Worm (Caenorhabditis elegans) whole organism, late embryonic: ENCODE data around the gene nas-13.
A peak's percentile ranks its signal among the peaks of the same experiment; 100 is the strongest.

Experiments used
- C08G9.2 ChIP-seq: sonication (generic microtip); optimal IDR thresholded peaks from 2 replicates; lab custom pipeline; 2016; ENCODE audit warnings: mild to moderate bottlenecking, missing genetic modification characterization, moderate library complexity, missing compliant biosample characterization
- C38D4.7 ChIP-seq: fragments of 200-800 bp; sonication (Bioruptor generic); optimal IDR thresholded peaks from 2 replicates; lab custom pipeline; 2018; ENCODE audit warnings: mild to moderate bottlenecking, missing genetic modification characterization, moderate library complexity, missing compliant biosample characterization
- F13H6.1 ChIP-seq: sonication (generic microtip); optimal IDR thresholded peaks from 2 replicates; lab custom pipeline; 2016; ENCODE audit warnings: missing genetic modification characterization, missing compliant biosample characterization
- K02D7.2 ChIP-seq: sonication (generic microtip); optimal IDR thresholded peaks from 2 replicates; lab custom pipeline; 2017; ENCODE audit warnings: mild to moderate bottlenecking, missing genetic modification characterization, missing compliant biosample characterization
- K09A11.1 ChIP-seq: sonication (generic microtip); optimal IDR thresholded peaks from 2 replicates; lab custom pipeline; 2017; ENCODE audit warnings: antibody characterized with exemption, mild to moderate bottlenecking, missing genetic modification characterization, missing compliant biosample characterization; ENCODE audit not compliant: insufficient read depth
- Y22D7AL.16 ChIP-seq: sonication (generic microtip); optimal IDR thresholded peaks from 2 replicates; lab custom pipeline; 2016; ENCODE audit warnings: missing genetic modification characterization, missing compliant biosample characterization
- ahr-1 ChIP-seq: sonication (generic microtip); optimal IDR thresholded peaks from 2 replicates; lab custom pipeline; 2016; ENCODE audit warnings: missing genetic modification characterization, missing compliant biosample characterization
- ama-1 ChIP-seq: fragments of 150-350 bp; optimal IDR thresholded peaks from 2 replicates; lab custom pipeline; 2014
- ceh-14 ChIP-seq: sonication (generic microtip); optimal IDR thresholded peaks from 2 replicates; lab custom pipeline; 2016; ENCODE audit warnings: missing genotype, missing genetic modification characterization, missing compliant biosample characterization
- ceh-19 ChIP-seq: fragments of 200-800 bp; sonication (Bioruptor generic); optimal IDR thresholded peaks from 2 replicates; lab custom pipeline; 2018; ENCODE audit warnings: mild to moderate bottlenecking, missing genetic modification characterization, missing compliant biosample characterization
- ceh-34 ChIP-seq: sonication (generic microtip); optimal IDR thresholded peaks from 2 replicates; lab custom pipeline; 2016; ENCODE audit warnings: mild to moderate bottlenecking, missing genetic modification characterization, missing compliant biosample characterization
- ceh-48 ChIP-seq: sonication (generic microtip); optimal IDR thresholded peaks from 2 replicates; lab custom pipeline; 2016; ENCODE audit warnings: missing genetic modification characterization, inconsistent platforms, missing compliant biosample characterization
- ceh-6 ChIP-seq: fragments of 200-800 bp; sonication (Bioruptor generic); optimal IDR thresholded peaks from 2 replicates; lab custom pipeline; 2018; ENCODE audit warnings: mild to moderate bottlenecking, missing genetic modification characterization, missing compliant biosample characterization
- ceh-9 ChIP-seq: sonication (generic microtip); optimal IDR thresholded peaks from 2 replicates; lab custom pipeline; 2016; ENCODE audit warnings: mild to moderate bottlenecking, missing genetic modification characterization, inconsistent platforms, missing compliant biosample characterization
- che-1 ChIP-seq: sonication (generic microtip); optimal IDR thresholded peaks from 2 replicates; lab custom pipeline; 2016; ENCODE audit warnings: mild to moderate bottlenecking, missing genetic modification characterization, missing compliant biosample characterization
- dve-1 ChIP-seq: sonication (generic microtip); optimal IDR thresholded peaks from 2 replicates; lab custom pipeline; 2017; ENCODE audit warnings: antibody characterized with exemption, mild to moderate bottlenecking, missing genetic modification characterization, missing compliant biosample characterization
- elt-4 ChIP-seq: sonication (generic microtip); optimal IDR thresholded peaks from 2 replicates; lab custom pipeline; 2016; ENCODE audit warnings: missing genetic modification characterization, missing compliant biosample characterization
- eyg-1 ChIP-seq: sonication (generic microtip); optimal IDR thresholded peaks from 2 replicates; lab custom pipeline; 2016; ENCODE audit warnings: missing genotype, missing genetic modification characterization, missing compliant biosample characterization
- fax-1 ChIP-seq: sonication (generic microtip); optimal IDR thresholded peaks from 2 replicates; lab custom pipeline; 2016; ENCODE audit warnings: missing genotype, missing genetic modification characterization, missing compliant biosample characterization
- fkh-6 ChIP-seq: sonication (generic microtip); optimal IDR thresholded peaks from 2 replicates; lab custom pipeline; 2016; ENCODE audit warnings: missing genetic modification characterization, missing compliant biosample characterization
- gmeb-2 ChIP-seq: sonication (generic microtip); optimal IDR thresholded peaks from 2 replicates; lab custom pipeline; 2016; ENCODE audit warnings: missing genetic modification characterization, inconsistent platforms, missing compliant biosample characterization
- hlh-13 ChIP-seq: fragments of 200-800 bp; sonication (Bioruptor generic); optimal IDR thresholded peaks from 2 replicates; lab custom pipeline; 2018; ENCODE audit warnings: mild to moderate bottlenecking, missing genetic modification characterization, missing compliant biosample characterization
- hlh-15 ChIP-seq: sonication (generic microtip); optimal IDR thresholded peaks from 2 replicates; lab custom pipeline; 2016; ENCODE audit warnings: missing genetic modification characterization, missing compliant biosample characterization
- hlh-30 ChIP-seq: sonication (generic microtip); optimal IDR thresholded peaks from 2 replicates; lab custom pipeline; 2017; ENCODE audit warnings: antibody characterized with exemption, missing genetic modification characterization, missing compliant biosample characterization; ENCODE audit not compliant: insufficient read depth
- hlh-6 ChIP-seq: sonication (generic microtip); optimal IDR thresholded peaks from 2 replicates; lab custom pipeline; 2016; ENCODE audit warnings: missing genotype, missing genetic modification characterization, missing compliant biosample characterization
- hlh-8 ChIP-seq: sonication (generic microtip); optimal IDR thresholded peaks from 2 replicates; lab custom pipeline; 2016; ENCODE audit warnings: missing genotype, missing genetic modification characterization, missing compliant biosample characterization
- lim-6 ChIP-seq: sonication (generic microtip); optimal IDR thresholded peaks from 2 replicates; lab custom pipeline; 2016; ENCODE audit warnings: missing genetic modification characterization, missing compliant biosample characterization
- nfya-1 ChIP-seq: sonication (generic microtip); optimal IDR thresholded peaks from 2 replicates; lab custom pipeline; 2017; ENCODE audit warnings: missing genetic modification characterization, mild to moderate bottlenecking, missing compliant biosample characterization, antibody characterized with exemption, moderate library complexity
- nhr-11 ChIP-seq: fragments of 150-350 bp; optimal IDR thresholded peaks from 2 replicates; lab custom pipeline; 2014; ENCODE audit warnings: missing biosample characterization, missing genetic modification characterization
- nhr-232 ChIP-seq: sonication (generic microtip); optimal IDR thresholded peaks from 2 replicates; lab custom pipeline; 2016; ENCODE audit warnings: missing genetic modification characterization, missing compliant biosample characterization
- odd-2 ChIP-seq: sonication (generic microtip); optimal IDR thresholded peaks from 2 replicates; lab custom pipeline; 2017; ENCODE audit warnings: antibody characterized with exemption, mild to moderate bottlenecking, missing genetic modification characterization, missing compliant biosample characterization
- pag-3 ChIP-seq: sonication (generic microtip); optimal IDR thresholded peaks from 2 replicates; lab custom pipeline; 2016; ENCODE audit warnings: missing compliant biosample characterization, missing genetic modification characterization, borderline replicate concordance
- pat-9 ChIP-seq: fragments of 200-800 bp; sonication (Bioruptor generic); optimal IDR thresholded peaks from 2 replicates; lab custom pipeline; 2018; ENCODE audit warnings: mild to moderate bottlenecking, missing genetic modification characterization, moderate library complexity, missing compliant biosample characterization
- pqm-1 ChIP-seq: sonication (generic microtip); optimal IDR thresholded peaks from 2 replicates; lab custom pipeline; 2016; ENCODE audit warnings: missing genetic modification characterization, missing compliant biosample characterization
- pros-1 ChIP-seq: fragments of 150-350 bp; optimal IDR thresholded peaks from 2 replicates; lab custom pipeline; 2014; ENCODE audit warnings: missing biosample characterization, missing genetic modification reagents, missing genetic modification characterization
- ref-2 ChIP-seq: sonication (generic microtip); optimal IDR thresholded peaks from 2 replicates; lab custom pipeline; 2016; ENCODE audit warnings: missing genetic modification characterization, missing compliant biosample characterization
- rnt-1 ChIP-seq: sonication (generic microtip); optimal IDR thresholded peaks from 2 replicates; lab custom pipeline; 2016; ENCODE audit warnings: missing genetic modification characterization, missing compliant biosample characterization
- sox-2 ChIP-seq: fragments of 200-800 bp; sonication (Bioruptor generic); IDR thresholded peaks from 2 replicates; pipeline ENCODE4 v1.3.6; 2022; ENCODE audit warnings: missing genetic modification reagents, missing genetic modification characterization, missing compliant biosample characterization
- sox-4 ChIP-seq: sonication (generic microtip); optimal IDR thresholded peaks from 2 replicates; lab custom pipeline; 2017; ENCODE audit warnings: mild to moderate bottlenecking, missing genetic modification characterization, inconsistent platforms, missing compliant biosample characterization
- syd-9 ChIP-seq: sonication (generic microtip); optimal IDR thresholded peaks from 2 replicates; lab custom pipeline; 2016; ENCODE audit warnings: mild to moderate bottlenecking, missing genetic modification characterization, moderate library complexity, missing compliant biosample characterization
- tbx-2 ChIP-seq: sonication (generic microtip); optimal IDR thresholded peaks from 2 replicates; lab custom pipeline; 2016; ENCODE audit warnings: missing genetic modification characterization, missing compliant biosample characterization
- tbx-7 ChIP-seq: sonication (generic microtip); optimal IDR thresholded peaks from 2 replicates; lab custom pipeline; 2016; ENCODE audit warnings: missing genotype, missing genetic modification characterization, missing compliant biosample characterization
- ttx-3 ChIP-seq: sonication (generic microtip); optimal IDR thresholded peaks from 2 replicates; lab custom pipeline; 2016; ENCODE audit warnings: missing genetic modification reagents, missing genetic modification characterization, missing compliant biosample characterization
- ztf-16 ChIP-seq: sonication (generic microtip); optimal IDR thresholded peaks from 2 replicates; lab custom pipeline; 2017; ENCODE audit warnings: missing genetic modification characterization, missing compliant biosample characterization

The nas-13 gene

ce11 chrX:15427931-15428330, at the start of gene nas-13:
nas-13 (minus strand) TSS chrX:15428253.
- TF ChIP-seq nhr-11 (tag; lab: Kevin White, UChicago) = no peak
- TF ChIP-seq hlh-6 (tag; lab: Kevin White, UChicago) = no peak
- no peak for TF ChIP-seq C08G9.2 (tag; lab: Kevin White, UChicago)
- no peak for TF ChIP-seq sox-2 (GFP tag; lab: Robert Waterston, UW)
- TF ChIP-seq Y22D7AL.16 (tag; lab: Kevin White, UChicago) = no peak
- no peak for TF ChIP-seq ceh-14 (tag; lab: Kevin White, UChicago)
- no peak for TF ChIP-seq ztf-16 (tag; lab: Kevin White, UChicago)
- no peak for TF ChIP-seq ref-2 (tag; lab: Kevin White, UChicago)
- no peak for TF ChIP-seq fax-1
- TF ChIP-seq ahr-1 (tag; lab: Kevin White, UChicago) = no peak
- TF ChIP-seq pat-9 (tag; lab: Kevin White, UChicago) = no peak
- no peak for TF ChIP-seq ceh-9 (tag; lab: Kevin White, UChicago)
- TF ChIP-seq odd-2 (tag; lab: Kevin White, UChicago) = no peak

ce11 chrX:15477309-15477708, 49.3 kb upstream of the nas-13 start, which contains the start of gene exc-1:
exc-1 (minus strand) TSS chrX:15477409.
- TF ChIP-seq ceh-48 (tag; lab: Kevin White, UChicago) (no peak), ceh-34 (no peak), tbx-7 (no peak), dve-1 (tag; lab: Kevin White, UChicago) (no peak), sox-2 (GFP tag; lab: Robert Waterston, UW) (no peak), hlh-30 (tag; lab: Kevin White, UChicago) (no peak), che-1 (tag; lab: Kevin White, UChicago) (no peak), fkh-6 (tag; lab: Kevin White, UChicago) (no peak), Y22D7AL.16 (tag; lab: Kevin White, UChicago) (no peak), ttx-3 (tag; lab: Kevin White, UChicago) (no peak), pat-9 (tag; lab: Kevin White, UChicago) (no peak), fax-1 (no peak), K09A11.1 (tag; lab: Kevin White, UChicago) (no peak), pros-1 (tag; lab: Kevin White, UChicago) (no peak)
- TF ChIP-seq, all 69 proteins: peak for 0

DNA sequence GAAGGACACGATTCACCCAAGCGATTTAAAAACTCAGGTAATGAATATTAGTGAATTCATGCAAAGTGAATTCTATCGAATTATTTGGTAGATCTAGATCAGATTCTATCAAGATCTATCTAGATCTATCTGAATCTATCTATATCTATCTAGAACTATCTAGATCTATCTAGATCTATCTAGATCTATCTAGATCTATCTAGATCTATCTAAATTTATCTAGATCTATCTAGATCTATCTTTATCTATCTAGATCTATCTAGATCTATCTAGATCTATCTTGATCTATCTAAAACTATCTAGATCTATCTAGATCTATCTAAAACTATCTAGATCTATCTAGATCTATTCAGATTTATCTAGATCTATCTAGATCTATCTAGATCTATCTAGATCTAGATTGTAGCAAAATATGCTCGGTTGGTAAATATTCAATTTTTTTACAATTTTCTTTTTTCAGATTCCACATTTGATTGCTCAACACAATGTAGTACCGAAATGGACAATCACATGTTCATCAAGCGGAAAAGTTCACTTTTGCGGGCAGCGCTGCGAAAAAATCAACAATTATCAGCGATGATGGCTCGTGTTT, 42.0 kb upstream of the nas-13 start:
- TF ChIP-seq rnt-1 (tag; lab: Kevin White, UChicago) (peak; percentile 84), ceh-34 (no peak)

DNA sequence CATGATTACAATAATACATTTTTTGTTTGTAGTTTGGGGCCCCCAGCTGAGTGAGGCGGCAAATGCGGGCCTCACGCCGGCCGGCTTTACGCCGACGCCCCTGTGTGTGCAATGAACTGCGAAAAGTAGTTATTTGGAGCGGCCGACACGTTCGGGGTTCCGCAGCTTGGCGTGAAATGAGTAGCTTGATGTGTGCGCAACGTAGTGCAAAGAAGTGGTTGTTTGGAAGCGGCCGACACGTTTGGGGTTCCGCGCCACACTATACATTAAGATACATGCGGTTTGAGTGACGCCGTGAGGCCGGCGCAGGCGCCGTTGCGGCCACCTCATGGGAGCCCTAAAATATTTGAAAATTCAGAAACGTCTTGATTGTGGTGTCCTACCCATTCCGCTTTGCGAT, 40.6 kb upstream of the nas-13 start:
- no peak for TF ChIP-seq K09A11.1 (tag; lab: Kevin White, UChicago)
- TF ChIP-seq lim-6 (tag; lab: Kevin White, UChicago) = no peak
- no peak for TF ChIP-seq tbx-2 (tag; lab: Kevin White, UChicago)
- TF ChIP-seq hlh-13 = no peak
- no peak for TF ChIP-seq gmeb-2 (tag; lab: Kevin White, UChicago)
- no peak for TF ChIP-seq pqm-1 (tag; lab: Kevin White, UChicago)
- no peak for TF ChIP-seq C38D4.7 (GFP tag; lab: Kevin White, UChicago)
- TF ChIP-seq hlh-6 (tag; lab: Kevin White, UChicago) = no peak
- no peak for TF ChIP-seq ceh-6

ce11 chrX:15466032-15466431, 38.0 kb upstream of the nas-13 start, which contains the start of gene sprr-1:
sprr-1 (plus strand) TSS chrX:15466300.
- TF ChIP-seq hlh-13 (no peak), sox-4 (no peak), ceh-19 (no peak), ttx-3 (tag; lab: Kevin White, UChicago) (no peak), eyg-1 (no peak), nhr-232 (no peak), pag-3 (no peak), K02D7.2 (no peak), hlh-15 (tag; lab: Kevin White, UChicago) (no peak), ceh-6 (no peak), nfya-1 (tag; lab: Kevin White, UChicago) (no peak), elt-4 (no peak), F13H6.1 (tag; lab: Kevin White, UChicago) (no peak), rnt-1 (tag; lab: Kevin White, UChicago) (no peak), syd-9 (tag; lab: Kevin White, UChicago) (no peak), hlh-8 (tag; lab: Kevin White, UChicago) (no peak), ama-1 (lab: Kevin White, UChicago) (no peak)
